Fruit fly (Drosophila melanogaster) Kc167 (cell line): ENCODE results near the gene Dhc64C.

Source experiments
- Myc ChIP-seq: fragments of >200 bp; optimal IDR thresholded peaks from 2 replicates; lab custom pipeline; 2017; ENCODE audit warnings: missing external identifiers
- Sin3A ChIP-seq: fragments of >200 bp; optimal IDR thresholded peaks from 2 replicates; lab custom pipeline; 2018; ENCODE audit warnings: missing external identifiers
- h ChIP-seq: fragments of >200 bp; optimal IDR thresholded peaks from 3 replicates; lab custom pipeline; 2018; ENCODE audit warnings: missing external identifiers
- insv ChIP-seq: fragments of >200 bp; optimal IDR thresholded peaks from 3 replicates; lab custom pipeline; 2018; ENCODE audit warnings: missing external identifiers
- psq ChIP-seq: fragments of >200 bp; optimal IDR thresholded peaks from 2 replicates; lab custom pipeline; 2017; ENCODE audit warnings: missing external identifiers
- ttk ChIP-seq: sonication (Bioruptor generic); optimal IDR thresholded peaks from 2 replicates; lab custom pipeline; 2017; ENCODE audit warnings: missing external identifiers

Gene Dhc64C

DNA sequence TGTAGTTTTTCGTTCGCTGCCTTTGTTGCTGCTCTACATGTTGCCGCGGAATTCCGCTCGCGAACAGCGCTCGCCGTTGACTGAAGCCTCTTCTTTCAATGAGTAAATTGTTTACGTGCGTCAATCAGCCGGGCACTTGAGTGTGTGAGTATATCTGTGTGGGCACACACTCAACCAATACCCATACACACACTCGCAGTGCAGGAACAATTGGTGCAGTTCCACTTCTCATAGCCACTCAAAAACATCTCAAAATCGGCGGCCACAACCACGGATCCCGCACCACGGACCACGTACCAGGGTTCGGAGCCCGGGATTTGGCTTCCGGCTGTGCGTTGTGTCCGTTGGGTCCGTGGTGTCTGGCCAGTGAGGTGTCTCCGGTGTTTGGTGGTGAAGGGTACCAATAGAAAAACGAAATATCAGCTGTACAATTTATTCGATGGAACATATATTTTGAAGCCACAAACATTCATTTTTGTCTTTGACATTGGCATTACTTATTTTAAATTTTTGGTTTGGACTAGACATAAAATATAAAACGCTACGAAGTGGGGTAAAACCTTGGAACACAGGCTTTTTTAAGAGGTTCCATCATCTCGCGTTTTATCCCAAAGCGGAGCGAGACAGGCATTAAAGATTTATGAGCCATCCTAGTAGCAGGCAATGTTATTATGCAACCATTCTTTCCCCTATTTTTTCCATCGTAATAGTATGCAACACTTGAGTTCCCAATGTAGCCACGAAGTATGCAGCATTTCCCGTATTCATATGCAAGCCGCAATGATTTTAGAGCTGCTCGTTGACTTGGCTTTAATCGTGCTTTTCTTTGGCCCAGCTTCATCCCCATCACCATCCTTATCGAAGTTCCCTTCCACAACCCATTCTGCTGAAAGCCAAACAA is 14.8 kb upstream of the Dhc64C start, which contains the start of gene CG13707:
TSS of gene CG13707 (minus strand) at position 70 of the 901 bp plus-strand sequence.
- no peak for TF ChIP-seq ttk
- no peak for TF ChIP-seq psq (lab: Kevin White, UChicago)
- no peak for TF ChIP-seq h (lab: Kevin White, UChicago)
- TF ChIP-seq Myc (lab: Kevin White, UChicago), result no peak
- TF ChIP-seq Sin3A (lab: Kevin White, UChicago), result no peak
- no peak for TF ChIP-seq insv

- TF ChIP-seq h (lab: Kevin White, UChicago) (no peak), Sin3A (lab: Kevin White, UChicago) (no peak), ttk (no peak), insv (no peak), Myc (lab: Kevin White, UChicago) (no peak), psq (lab: Kevin White, UChicago) (no peak)
Observed at dm6 chr3L:4836353-4836752, 10.9 kb upstream of the Dhc64C start.

dm6 chr3L:4835005-4835404 is 9.5 kb upstream of the Dhc64C start:
- TF ChIP-seq h (lab: Kevin White, UChicago) (no peak), Myc (lab: Kevin White, UChicago) (no peak), Sin3A (lab: Kevin White, UChicago) (no peak), ttk (no peak), insv (no peak), psq (lab: Kevin White, UChicago) (no peak)

- no peak for TF ChIP-seq ttk
- no peak for TF ChIP-seq Sin3A (lab: Kevin White, UChicago)
Observed at dm6 chr3L:4833491-4833890, 8.0 kb upstream of the Dhc64C start, which contains the start of gene CG13708. Gene CG13708, minus strand, starts transcription at chr3L:4833591.

DNA sequence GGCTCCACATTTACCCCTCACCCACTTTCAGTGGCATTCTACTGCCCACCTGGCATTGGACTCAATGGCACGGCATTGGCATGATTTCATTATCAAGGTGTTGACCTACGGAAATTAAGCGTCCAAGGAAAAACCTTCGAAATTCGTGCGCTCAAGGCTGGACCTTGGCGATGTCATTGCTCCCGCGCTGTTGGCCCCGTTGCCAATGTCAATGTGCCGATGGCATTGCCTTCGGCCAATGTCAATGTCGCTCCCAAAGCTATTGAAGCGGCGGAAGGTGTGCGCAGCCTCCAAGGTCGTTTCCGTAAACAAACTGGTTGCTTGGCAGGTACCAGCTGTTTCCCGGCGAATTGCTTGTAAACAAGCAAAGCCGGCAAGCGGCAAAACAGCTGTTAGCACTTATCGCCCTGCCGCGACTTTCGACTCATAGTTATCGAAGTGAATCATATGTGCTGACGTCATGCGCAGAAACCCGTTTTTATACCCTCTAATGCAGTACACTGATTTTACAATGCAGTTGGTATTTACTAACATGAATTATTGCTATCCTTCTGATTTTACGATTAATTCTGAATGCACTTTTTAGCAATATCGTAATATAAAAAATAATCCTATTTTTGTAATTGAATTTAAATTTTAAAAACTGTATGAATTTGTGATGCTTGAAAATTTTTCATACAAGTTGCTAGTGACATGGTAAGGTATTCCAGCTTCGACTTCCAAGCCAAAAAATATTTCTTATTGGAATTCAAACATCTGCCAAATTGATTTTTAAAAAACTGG is 940 bp downstream of the Dhc64C start:
- no peak for TF ChIP-seq Myc (lab: Kevin White, UChicago)
- TF ChIP-seq insv, result no peak
- TF ChIP-seq Sin3A (lab: Kevin White, UChicago), result no peak
- no peak for TF ChIP-seq psq (lab: Kevin White, UChicago)
- TF ChIP-seq ttk, result no peak
- TF ChIP-seq h (lab: Kevin White, UChicago), result no peak

- no peak for TF ChIP-seq Sin3A (lab: Kevin White, UChicago)
- no peak for TF ChIP-seq Myc (lab: Kevin White, UChicago)
- no peak for TF ChIP-seq ttk
- TF ChIP-seq h (lab: Kevin White, UChicago), result no peak
- no peak for TF ChIP-seq insv
- no peak for TF ChIP-seq psq (lab: Kevin White, UChicago)
Observed at dm6 chr3L:4814184-4814583, 11.3 kb downstream of the Dhc64C start.

dm6 chr3L:4807306-4807705 is 18.2 kb downstream of the Dhc64C start, which contains the start of gene CG18808:
Gene CG18808, minus strand, starts transcription at chr3L:4807406.
- TF ChIP-seq psq (lab: Kevin White, UChicago) (no peak), ttk (no peak), Sin3A (lab: Kevin White, UChicago) (no peak), insv (no peak), h (lab: Kevin White, UChicago) (no peak), Myc (lab: Kevin White, UChicago) (no peak)

dm6 chr3L:4805751-4806150 is 19.7 kb downstream of the Dhc64C start:
- TF ChIP-seq h (lab: Kevin White, UChicago), result no peak
- TF ChIP-seq insv, result no peak
- TF ChIP-seq Myc (lab: Kevin White, UChicago), result no peak
- TF ChIP-seq psq (lab: Kevin White, UChicago), result no peak
- TF ChIP-seq Sin3A (lab: Kevin White, UChicago), result no peak
- no peak for TF ChIP-seq ttk

dm6 chr3L:4805174-4805573 is 20.3 kb downstream of the Dhc64C start, which contains the start of gene CG7509:
Gene CG7509, minus strand, starts transcription at chr3L:4805274.
- no peak for TF ChIP-seq insv
- no peak for TF ChIP-seq h (lab: Kevin White, UChicago)
- no peak for TF ChIP-seq psq (lab: Kevin White, UChicago)
- TF ChIP-seq ttk, result no peak
- TF ChIP-seq Sin3A (lab: Kevin White, UChicago), result no peak
- no peak for TF ChIP-seq Myc (lab: Kevin White, UChicago)

DNA sequence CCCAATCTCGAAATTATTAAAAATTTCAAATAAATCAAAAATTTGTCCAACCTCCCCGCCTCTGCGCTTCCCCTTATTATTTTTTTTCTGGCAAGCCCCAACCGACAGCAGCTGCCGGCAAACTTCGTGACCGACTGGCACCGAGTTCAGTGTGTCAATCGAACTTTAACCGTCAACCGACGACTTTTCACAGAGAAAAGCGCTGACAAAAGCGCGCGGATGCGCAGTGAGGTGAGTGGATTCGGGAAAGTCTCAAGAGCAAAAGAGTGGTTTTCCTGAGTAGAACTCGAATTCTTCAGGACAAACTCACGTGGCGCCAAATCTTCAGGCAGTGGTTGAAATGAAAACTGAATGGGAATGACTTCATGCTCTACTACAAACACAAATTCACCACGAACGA is 24.8 kb downstream of the Dhc64C start:
- no peak for TF ChIP-seq ttk
- TF ChIP-seq Sin3A (lab: Kevin White, UChicago), result no peak
- TF ChIP-seq insv, result no peak
- TF ChIP-seq Myc (lab: Kevin White, UChicago), result no peak
- TF ChIP-seq psq (lab: Kevin White, UChicago), result no peak
- TF ChIP-seq h (lab: Kevin White, UChicago), result no peak

DNA sequence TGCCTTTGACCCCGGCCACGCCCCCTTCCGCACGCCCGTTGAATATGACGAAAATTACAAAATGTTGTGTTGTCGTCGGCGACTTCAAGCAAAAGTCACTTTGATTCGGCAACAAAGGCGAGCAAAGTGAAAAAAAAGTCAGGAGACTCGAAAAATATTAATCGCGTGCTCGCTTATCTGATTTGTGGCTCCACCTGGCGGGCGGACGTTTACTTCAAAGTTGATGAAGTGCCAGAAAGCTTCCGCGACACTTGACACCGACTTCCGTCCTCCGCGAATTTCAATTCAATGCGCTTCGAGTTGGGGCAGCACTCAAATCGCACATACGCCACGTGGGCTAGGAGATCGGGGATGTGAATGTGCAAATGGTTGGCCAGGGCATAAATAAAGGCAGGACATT is 49.1 kb downstream of the Dhc64C start:
- TF ChIP-seq psq (lab: Kevin White, UChicago), result no peak
- no peak for TF ChIP-seq Sin3A (lab: Kevin White, UChicago)
- no peak for TF ChIP-seq ttk
- TF ChIP-seq insv, result no peak
- no peak for TF ChIP-seq Myc (lab: Kevin White, UChicago)
- no peak for TF ChIP-seq h (lab: Kevin White, UChicago)

DNA sequence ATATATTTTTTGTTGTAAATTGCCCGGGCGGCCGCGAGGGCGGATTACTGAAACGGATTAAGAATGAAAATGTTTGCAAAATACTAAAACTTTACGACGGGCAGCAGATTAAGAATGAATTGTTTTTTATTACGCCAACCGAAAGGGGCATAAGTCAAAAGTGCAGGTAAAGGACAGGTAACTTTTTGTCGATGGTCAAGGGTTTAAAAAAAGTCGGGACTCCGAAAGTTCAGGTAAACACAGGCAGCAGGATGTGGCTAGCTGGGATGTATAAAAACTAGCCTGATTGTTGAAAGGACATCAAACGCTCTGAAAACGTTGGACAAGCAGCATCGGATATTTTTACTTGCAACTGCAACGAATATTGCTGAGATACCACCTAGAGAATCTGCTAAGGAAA is 67.9 kb downstream of the Dhc64C start, which contains the start of gene CG13711:
TSS of gene CG13711 (plus strand) at position 301 of the 400 bp plus-strand sequence.
- TF ChIP-seq insv (no peak), h (lab: Kevin White, UChicago) (no peak), Sin3A (lab: Kevin White, UChicago) (no peak), ttk (no peak), psq (lab: Kevin White, UChicago) (no peak), Myc (lab: Kevin White, UChicago) (no peak)
